Worm (Caenorhabditis elegans) whole organism, L3 larva: ENCODE data around the gene Y51H4A.936.

ENCODE experiments used
- daf-12 ChIP-seq: fragments of 150-350 bp; optimal IDR thresholded peaks from 2 replicates; lab custom pipeline; 2014; ENCODE audit warnings: missing biosample characterization, missing genetic modification reagents, missing genetic modification characterization
- elt-3 ChIP-seq, 3 experiments: fragments of 150-350 bp in 1 of 3; sonication (generic microtip) in 2 of 3; optimal IDR thresholded peaks; 2 replicates in 2 of 3; 4 replicates in 1 of 3; lab custom pipeline; 2014 to 2017; ENCODE audit warnings: missing biosample characterization in 3 of 3, missing genetic modification characterization in 3 of 3
- nhr-76 ChIP-seq: fragments of 150-350 bp; sonication (generic microtip); optimal IDR thresholded peaks from 5 replicates; lab custom pipeline; 2014; ENCODE audit warnings: missing biosample characterization, missing genetic modification characterization
- ztf-11 ChIP-seq: fragments of 150-350 bp; optimal IDR thresholded peaks from 2 replicates; lab custom pipeline; 2014; ENCODE audit warnings: missing biosample characterization, missing genetic modification characterization

DNA sequence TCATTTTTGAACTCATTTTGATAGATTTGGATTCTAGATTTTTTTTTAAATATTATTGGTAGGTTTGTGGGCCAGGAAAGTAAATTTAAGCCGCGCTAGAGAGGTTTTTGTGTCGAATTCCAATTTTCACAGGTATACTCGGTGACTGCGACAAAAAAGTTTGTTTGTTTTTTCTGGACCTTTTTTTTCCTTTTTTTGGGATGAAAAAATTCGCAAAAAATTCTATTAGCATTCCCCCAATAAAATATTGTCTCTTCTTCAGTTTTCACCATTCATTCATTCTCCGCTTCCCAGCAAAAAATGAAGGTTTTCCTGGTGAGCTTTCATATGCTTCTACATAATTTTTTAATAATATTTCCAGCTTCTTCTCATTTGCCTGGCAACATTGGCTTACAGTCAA lies at the start of gene Y51H4A.936:
- TF ChIP-seq nhr-76 (tag; lab: Kevin White, UChicago), result no peak
- TF ChIP-seq daf-12 (tag; lab: Kevin White, UChicago), result no peak
- no peak for TF ChIP-seq ztf-11 (tag; lab: Kevin White, UChicago)
- TF ChIP-seq elt-3 (tag; optimal IDR thresholded peaks at IDR 0.05; lab: Kevin White, UChicago), result no peak
